In genomic region chrIII:5706077-5706627, ce11 we compare ENCODE assay signal across 1 worm cellular context.
TF ChIP-seq lines count a peak whose summit lies in the region.

Gene rpl-23 (minus strand): TSS chrIII:5706127.

TF ChIP-seq in whole organism, L4 larva, 104 proteins besides CTCF, POLR2A, EP300 and RAD21 (continued from another document):
- TF ChIP-seq lsy-2 (tag; optimal IDR thresholded peaks at IDR 0.05; lab: Kevin White, UChicago) (peak; percentile 83 to 96), Y105C5A.15 (GFP tag; IDR thresholded peaks at IDR 0.05; lab: Robert Waterston, UW) (no peak), mxl-2 (GFP tag; conservative IDR thresholded peaks at IDR 0.05; lab: Robert Waterston, UW) (no peak), nhr-41 (GFP tag; IDR thresholded peaks at IDR 0.05; lab: Robert Waterston, UW) (no peak), mdt-29 (GFP tag; IDR thresholded peaks at IDR 0.05; lab: Robert Waterston, UW) (no peak), F37D6.2 (tag; optimal IDR thresholded peaks at IDR 0.05; lab: Kevin White, UChicago) (peak; percentile 59), madf-5 (GFP tag; IDR thresholded peaks at IDR 0.05; lab: Robert Waterston, UW) (no peak), nhr-25 (tag; optimal IDR thresholded peaks at IDR 0.05; lab: Kevin White, UChicago; ENCODE audit: borderline replicate concordance, insufficient read depth) (peak; percentile 36), tag-97 (GFP tag; IDR thresholded peaks at IDR 0.05; lab: Robert Waterston, UW) (no peak), ztf-11 (tag; optimal IDR thresholded peaks at IDR 0.05; lab: Kevin White, UChicago) (no peak), nhr-11 (tag; optimal IDR thresholded peaks at IDR 0.05; lab: Kevin White, UChicago) (peak; percentile 96), snpc-4 (tag; optimal IDR thresholded peaks at IDR 0.05; lab: Kevin White, UChicago) (no peak), nhr-102 (tag; optimal IDR thresholded peaks at IDR 0.05; lab: Kevin White, UChicago) (peak; percentile 52), T26A8.4 (GFP tag; IDR thresholded peaks at IDR 0.05; lab: Robert Waterston, UW) (peak; percentile 84), fkh-10 (GFP tag; optimal IDR thresholded peaks at IDR 0.05; lab: Kevin White, UChicago) (peak; percentile 54), jun-1 (tag; optimal IDR thresholded peaks at IDR 0.05; lab: Kevin White, UChicago) (peak; percentile 27), unc-39 (tag; optimal IDR thresholded peaks at IDR 0.05; lab: Kevin White, UChicago) (no peak), nhr-28 (tag; optimal IDR thresholded peaks at IDR 0.05; lab: Kevin White, UChicago) (peak; percentile 83), lim-7 (GFP tag; IDR thresholded peaks at IDR 0.05; lab: Robert Waterston, UW) (0 out of 2 replicates have a peak, but pooled peaks have one; percentile 52), mep-1 (tag; optimal IDR thresholded peaks at IDR 0.05; lab: Kevin White, UChicago) (peak; percentile 96), lin-39 (tag; optimal IDR thresholded peaks at IDR 0.05; lab: Kevin White, UChicago) (no peak), pha-4 (GFP tag; IDR thresholded peaks at IDR 0.05; lab: Robert Waterston, UW) (peak; percentile 64; the same call in 1 of the 2 replicates), pha-4 (tag; optimal IDR thresholded peaks at IDR 0.05; lab: Kevin White, UChicago) (peak; percentile 98), snpc-1.2 (GFP tag; IDR thresholded peaks at IDR 0.05; lab: Robert Waterston, UW) (no peak), nhr-111 (GFP tag; optimal IDR thresholded peaks at IDR 0.05; lab: Kevin White, UChicago) (no peak), spr-1 (tag; optimal IDR thresholded peaks at IDR 0.05; lab: Kevin White, UChicago) (peak; percentile 15), ceh-32 (tag; optimal IDR thresholded peaks at IDR 0.05; lab: Kevin White, UChicago; ENCODE audit: poor library complexity) (no peak), duxl-1 (tag; optimal IDR thresholded peaks at IDR 0.05; lab: Kevin White, UChicago; ENCODE audit: poor library complexity) (no peak), lin-15B (tag; optimal IDR thresholded peaks at IDR 0.05; lab: Kevin White, UChicago) (no peak), zag-1 (tag; optimal IDR thresholded peaks at IDR 0.05; lab: Kevin White, UChicago) (no peak), ceh-20 (GFP tag; IDR thresholded peaks at IDR 0.05; lab: Robert Waterston, UW) (peak; percentile 52; the same call in 1 of the 2 replicates), tra-1 (GFP tag; IDR thresholded peaks at IDR 0.05; lab: Robert Waterston, UW) (peak; percentile 65; the same call in 1 of the 2 replicates), nhr-10 (tag; optimal IDR thresholded peaks at IDR 0.05; lab: Kevin White, UChicago) (no peak), hmg-1.1 (GFP tag; IDR thresholded peaks at IDR 0.05; lab: Robert Waterston, UW) (peak; percentile 77), lir-3 (tag; optimal IDR thresholded peaks at IDR 0.05; lab: Kevin White, UChicago) (no peak), php-3 (GFP tag; IDR thresholded peaks at IDR 0.05; lab: Robert Waterston, UW) (no peak), nhr-76 (tag; optimal IDR thresholded peaks at IDR 0.05; lab: Kevin White, UChicago) (no peak), Y5F2A.4 (GFP tag; optimal IDR thresholded peaks at IDR 0.05; lab: Kevin White, UChicago) (no peak), skn-1 (tag; optimal IDR thresholded peaks at IDR 0.05; lab: Kevin White, UChicago) (no peak), T20F7.1 (GFP tag; optimal IDR thresholded peaks at IDR 0.05; lab: Kevin White, UChicago) (peak; percentile 85), ceh-82 (tag; optimal IDR thresholded peaks at IDR 0.05; lab: Kevin White, UChicago) (no peak), dpl-1 (GFP tag; optimal IDR thresholded peaks at IDR 0.05; lab: Kevin White, UChicago) (peak; percentile 88), gei-8 (GFP tag; optimal IDR thresholded peaks at IDR 0.05; lab: Kevin White, UChicago) (no peak), R02D3.7 (tag; optimal IDR thresholded peaks at IDR 0.05; lab: Kevin White, UChicago) (peak; percentile 96), rbr-2 (tag; optimal IDR thresholded peaks at IDR 0.05; lab: Kevin White, UChicago) (peak; percentile 83)
TF ChIP-seq in whole organism, L4 larva: peak in this region for 51.
